Worm (Caenorhabditis elegans) whole organism, L1 larva: Measurements from ENCODE around the gene exc-6.

Experiments used
- C16A3.4 ChIP-seq: fragments of 150-350 bp; optimal IDR thresholded peaks from 2 replicates; lab custom pipeline; 2014; ENCODE audit warnings: missing biosample characterization, missing genetic modification characterization
- lin-13 ChIP-seq: fragments of 150-350 bp; optimal IDR thresholded peaks from 2 replicates; lab custom pipeline; 2014; ENCODE audit warnings: missing biosample characterization, missing genetic modification reagents, missing genetic modification characterization
- lir-3 ChIP-seq: sonication (generic microtip); optimal IDR thresholded peaks from 2 replicates; lab custom pipeline; 2016; ENCODE audit warnings: mild to moderate bottlenecking, missing genetic modification characterization, moderate library complexity, missing compliant biosample characterization; ENCODE audit not compliant: poor library complexity
- tbx-2 ChIP-seq: sonication (generic microtip); optimal IDR thresholded peaks from 2 replicates; lab custom pipeline; 2016; ENCODE audit warnings: missing genetic modification characterization, missing compliant biosample characterization
- unc-130 ChIP-seq: fragments of 150-350 bp; optimal IDR thresholded peaks from 2 replicates; lab custom pipeline; 2017; ENCODE audit warnings: missing biosample characterization, missing genetic modification characterization, inconsistent platforms
- ztf-4 ChIP-seq: fragments of 150-350 bp; optimal IDR thresholded peaks from 2 replicates; lab custom pipeline; 2014; ENCODE audit warnings: missing biosample characterization, missing genetic modification characterization

DNA sequence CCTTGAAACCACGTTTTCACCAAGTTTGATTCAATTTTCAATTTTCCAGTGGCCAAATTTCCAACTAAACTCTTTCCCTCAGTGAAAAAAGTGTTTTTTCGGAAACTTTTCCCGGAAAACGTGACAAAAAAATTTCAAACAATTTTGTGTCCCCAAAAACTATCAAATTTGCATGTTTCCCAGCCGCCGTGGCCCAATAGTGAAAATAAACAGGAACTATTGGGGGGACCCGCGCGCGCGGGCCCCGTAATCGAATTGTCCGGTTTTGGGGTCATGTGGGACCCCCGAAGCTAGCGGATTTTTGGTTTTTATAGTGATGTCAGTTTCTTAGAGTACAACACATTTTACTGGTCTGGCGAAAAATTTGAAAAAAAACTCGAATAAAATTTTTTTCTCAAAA is 28.5 kb downstream of the exc-6 start:
- TF ChIP-seq C16A3.4 (no peak), unc-130 (no peak), lir-3 (tag; lab: Kevin White, UChicago) (no peak), lin-13 (GFP tag; lab: Kevin White, UChicago) (no peak), ztf-4 (tag; lab: Kevin White, UChicago) (no peak), tbx-2 (tag; lab: Kevin White, UChicago) (peak; percentile 8)
